Fruit fly (Drosophila melanogaster): Measurements from ENCODE around the gene Max.

- TF ChIP-seq OdsH (GFP tag; optimal IDR thresholded peaks at IDR 0.05) (no peak), pan (optimal IDR thresholded peaks at IDR 0.05) (no peak), fru (GFP tag; optimal IDR thresholded peaks at IDR 0.05) (no peak), Hr78 (GFP tag; optimal IDR thresholded peaks at IDR 0.05) (no peak), h (GFP tag; optimal IDR thresholded peaks at IDR 0.05) (no peak), Hr83 (GFP tag; optimal IDR thresholded peaks at IDR 0.05; ENCODE audit: poor library complexity, severe bottlenecking) (no peak), brk (GFP tag; optimal IDR thresholded peaks at IDR 0.05) (no peak), psq (GFP tag; optimal IDR thresholded peaks at IDR 0.05) (no peak)
Measured at dm6 chr3L:19236554-19236953, 27.4 kb downstream of the Max start.
